Worm (Caenorhabditis elegans) whole organism, late embryonic: ENCODE data around the gene sir-2.1.

Source experiments
- C08G9.2 ChIP-seq: sonication (generic microtip); optimal IDR thresholded peaks from 2 replicates; lab custom pipeline; 2016; ENCODE audit warnings: mild to moderate bottlenecking, missing genetic modification characterization, moderate library complexity, missing compliant biosample characterization
- C38D4.7 ChIP-seq: fragments of 200-800 bp; sonication (Bioruptor generic); optimal IDR thresholded peaks from 2 replicates; lab custom pipeline; 2018; ENCODE audit warnings: mild to moderate bottlenecking, missing genetic modification characterization, moderate library complexity, missing compliant biosample characterization
- F13H6.1 ChIP-seq: sonication (generic microtip); optimal IDR thresholded peaks from 2 replicates; lab custom pipeline; 2016; ENCODE audit warnings: missing genetic modification characterization, missing compliant biosample characterization
- K02D7.2 ChIP-seq: sonication (generic microtip); optimal IDR thresholded peaks from 2 replicates; lab custom pipeline; 2017; ENCODE audit warnings: mild to moderate bottlenecking, missing genetic modification characterization, missing compliant biosample characterization
- T23F11.4 ChIP-seq: fragments of 200-800 bp; sonication (Bioruptor generic); optimal IDR thresholded peaks from 2 replicates; lab custom pipeline; 2018; ENCODE audit warnings: mild to moderate bottlenecking, missing genetic modification characterization, missing compliant biosample characterization
- Y22D7AL.16 ChIP-seq: sonication (generic microtip); optimal IDR thresholded peaks from 2 replicates; lab custom pipeline; 2016; ENCODE audit warnings: missing genetic modification characterization, missing compliant biosample characterization
- ahr-1 ChIP-seq: sonication (generic microtip); optimal IDR thresholded peaks from 2 replicates; lab custom pipeline; 2016; ENCODE audit warnings: missing genetic modification characterization, missing compliant biosample characterization
- ama-1 ChIP-seq: fragments of 150-350 bp; optimal IDR thresholded peaks from 2 replicates; lab custom pipeline; 2014
- ceh-18 ChIP-seq: sonication (generic microtip); optimal IDR thresholded peaks from 2 replicates; lab custom pipeline; 2016; ENCODE audit warnings: missing genetic modification characterization, missing compliant biosample characterization
- ceh-19 ChIP-seq: fragments of 200-800 bp; sonication (Bioruptor generic); optimal IDR thresholded peaks from 2 replicates; lab custom pipeline; 2018; ENCODE audit warnings: mild to moderate bottlenecking, missing genetic modification characterization, missing compliant biosample characterization
- ceh-2 ChIP-seq: sonication (generic microtip); optimal IDR thresholded peaks from 2 replicates; lab custom pipeline; 2016; ENCODE audit warnings: missing genotype, missing genetic modification characterization, missing compliant biosample characterization
- ceh-22 ChIP-seq: sonication (generic microtip); optimal IDR thresholded peaks from 2 replicates; lab custom pipeline; 2017; ENCODE audit warnings: missing biosample characterization, missing genetic modification characterization
- ceh-24 ChIP-seq: sonication (generic microtip); optimal IDR thresholded peaks from 2 replicates; lab custom pipeline; 2016; ENCODE audit warnings: mild to moderate bottlenecking, missing genetic modification characterization, missing compliant biosample characterization
- ceh-34 ChIP-seq: sonication (generic microtip); optimal IDR thresholded peaks from 2 replicates; lab custom pipeline; 2016; ENCODE audit warnings: mild to moderate bottlenecking, missing genetic modification characterization, missing compliant biosample characterization
- ceh-45 ChIP-seq: fragments of 200-800 bp; sonication (Bioruptor generic); IDR thresholded peaks from 2 replicates; pipeline ENCODE4 v1.3.6; 2022; ENCODE audit warnings: missing genetic modification reagents, missing genetic modification characterization, missing compliant biosample characterization
- ceh-48 ChIP-seq: sonication (generic microtip); optimal IDR thresholded peaks from 2 replicates; lab custom pipeline; 2016; ENCODE audit warnings: missing genetic modification characterization, inconsistent platforms, missing compliant biosample characterization
- ceh-6 ChIP-seq: fragments of 200-800 bp; sonication (Bioruptor generic); optimal IDR thresholded peaks from 2 replicates; lab custom pipeline; 2018; ENCODE audit warnings: mild to moderate bottlenecking, missing genetic modification characterization, missing compliant biosample characterization
- ceh-9 ChIP-seq: sonication (generic microtip); optimal IDR thresholded peaks from 2 replicates; lab custom pipeline; 2016; ENCODE audit warnings: mild to moderate bottlenecking, missing genetic modification characterization, inconsistent platforms, missing compliant biosample characterization
- che-1 ChIP-seq: sonication (generic microtip); optimal IDR thresholded peaks from 2 replicates; lab custom pipeline; 2016; ENCODE audit warnings: mild to moderate bottlenecking, missing genetic modification characterization, missing compliant biosample characterization
- dmd-4 ChIP-seq: sonication (generic microtip); optimal IDR thresholded peaks from 2 replicates; lab custom pipeline; 2016; ENCODE audit warnings: borderline replicate concordance, missing genetic modification characterization, missing compliant biosample characterization
- elt-4 ChIP-seq: sonication (generic microtip); optimal IDR thresholded peaks from 2 replicates; lab custom pipeline; 2016; ENCODE audit warnings: missing genetic modification characterization, missing compliant biosample characterization
- eyg-1 ChIP-seq: sonication (generic microtip); optimal IDR thresholded peaks from 2 replicates; lab custom pipeline; 2016; ENCODE audit warnings: missing genotype, missing genetic modification characterization, missing compliant biosample characterization
- fax-1 ChIP-seq: sonication (generic microtip); optimal IDR thresholded peaks from 2 replicates; lab custom pipeline; 2016; ENCODE audit warnings: missing genotype, missing genetic modification characterization, missing compliant biosample characterization
- fkh-10 ChIP-seq: fragments of 150-350 bp; optimal IDR thresholded peaks from 2 replicates; lab custom pipeline; 2014; ENCODE audit warnings: missing biosample characterization, missing genetic modification reagents, missing genetic modification characterization
- gmeb-2 ChIP-seq: sonication (generic microtip); optimal IDR thresholded peaks from 2 replicates; lab custom pipeline; 2016; ENCODE audit warnings: missing genetic modification characterization, inconsistent platforms, missing compliant biosample characterization
- hlh-15 ChIP-seq: sonication (generic microtip); optimal IDR thresholded peaks from 2 replicates; lab custom pipeline; 2016; ENCODE audit warnings: missing genetic modification characterization, missing compliant biosample characterization
- hlh-30 ChIP-seq: sonication (generic microtip); optimal IDR thresholded peaks from 2 replicates; lab custom pipeline; 2017; ENCODE audit warnings: antibody characterized with exemption, missing genetic modification characterization, missing compliant biosample characterization; ENCODE audit not compliant: insufficient read depth
- hlh-6 ChIP-seq: sonication (generic microtip); optimal IDR thresholded peaks from 2 replicates; lab custom pipeline; 2016; ENCODE audit warnings: missing genotype, missing genetic modification characterization, missing compliant biosample characterization
- lim-6 ChIP-seq: sonication (generic microtip); optimal IDR thresholded peaks from 2 replicates; lab custom pipeline; 2016; ENCODE audit warnings: missing genetic modification characterization, missing compliant biosample characterization
- lin-11 ChIP-seq: fragments of 200-800 bp; sonication (Bioruptor generic); optimal IDR thresholded peaks from 2 replicates; lab custom pipeline; 2018; ENCODE audit warnings: mild to moderate bottlenecking, missing genetic modification characterization, missing compliant biosample characterization
- mec-3 ChIP-seq: sonication (generic microtip); optimal IDR thresholded peaks from 2 replicates; lab custom pipeline; 2016; ENCODE audit warnings: borderline replicate concordance, missing genetic modification characterization, missing compliant biosample characterization
- nhr-232 ChIP-seq: sonication (generic microtip); optimal IDR thresholded peaks from 2 replicates; lab custom pipeline; 2016; ENCODE audit warnings: missing genetic modification characterization, missing compliant biosample characterization
- odd-2 ChIP-seq: sonication (generic microtip); optimal IDR thresholded peaks from 2 replicates; lab custom pipeline; 2017; ENCODE audit warnings: antibody characterized with exemption, mild to moderate bottlenecking, missing genetic modification characterization, missing compliant biosample characterization
- pat-9 ChIP-seq: fragments of 200-800 bp; sonication (Bioruptor generic); optimal IDR thresholded peaks from 2 replicates; lab custom pipeline; 2018; ENCODE audit warnings: mild to moderate bottlenecking, missing genetic modification characterization, moderate library complexity, missing compliant biosample characterization
- pax-1 ChIP-seq: fragments of 150-350 bp; optimal IDR thresholded peaks from 2 replicates; lab custom pipeline; 2014; ENCODE audit warnings: missing biosample characterization, missing genetic modification characterization
- pha-2 ChIP-seq: sonication (generic microtip); optimal IDR thresholded peaks from 2 replicates; lab custom pipeline; 2017; ENCODE audit warnings: mild to moderate bottlenecking, missing genetic modification characterization, missing compliant biosample characterization
- pqm-1 ChIP-seq: sonication (generic microtip); optimal IDR thresholded peaks from 2 replicates; lab custom pipeline; 2016; ENCODE audit warnings: missing genetic modification characterization, missing compliant biosample characterization
- pros-1 ChIP-seq: fragments of 150-350 bp; optimal IDR thresholded peaks from 2 replicates; lab custom pipeline; 2014; ENCODE audit warnings: missing biosample characterization, missing genetic modification reagents, missing genetic modification characterization
- sdc-2 ChIP-seq: sonication (generic microtip); optimal IDR thresholded peaks from 2 replicates; lab custom pipeline; 2016; ENCODE audit warnings: missing genotype, missing genetic modification characterization, missing compliant biosample characterization
- sox-2 ChIP-seq: fragments of 200-800 bp; sonication (Bioruptor generic); IDR thresholded peaks from 2 replicates; pipeline ENCODE4 v1.3.6; 2022; ENCODE audit warnings: missing genetic modification reagents, missing genetic modification characterization, missing compliant biosample characterization
- sox-4 ChIP-seq: sonication (generic microtip); optimal IDR thresholded peaks from 2 replicates; lab custom pipeline; 2017; ENCODE audit warnings: mild to moderate bottlenecking, missing genetic modification characterization, inconsistent platforms, missing compliant biosample characterization
- syd-9 ChIP-seq: sonication (generic microtip); optimal IDR thresholded peaks from 2 replicates; lab custom pipeline; 2016; ENCODE audit warnings: mild to moderate bottlenecking, missing genetic modification characterization, moderate library complexity, missing compliant biosample characterization
- tbx-2 ChIP-seq: sonication (generic microtip); optimal IDR thresholded peaks from 2 replicates; lab custom pipeline; 2016; ENCODE audit warnings: missing genetic modification characterization, missing compliant biosample characterization
- ttx-3 ChIP-seq: sonication (generic microtip); optimal IDR thresholded peaks from 2 replicates; lab custom pipeline; 2016; ENCODE audit warnings: missing genetic modification reagents, missing genetic modification characterization, missing compliant biosample characterization
- unc-42 ChIP-seq: sonication (generic microtip); optimal IDR thresholded peaks from 2 replicates; lab custom pipeline; 2016; ENCODE audit warnings: missing genotype, missing genetic modification characterization, missing compliant biosample characterization
- unc-55 ChIP-seq: sonication (generic microtip); optimal IDR thresholded peaks from 2 replicates; lab custom pipeline; 2017; ENCODE audit warnings: missing biosample characterization, missing genetic modification reagents, missing genetic modification characterization
- unc-86 ChIP-seq: sonication (generic microtip); optimal IDR thresholded peaks from 2 replicates; lab custom pipeline; 2016; ENCODE audit warnings: missing genetic modification characterization, missing compliant biosample characterization
- zip-5 ChIP-seq: sonication (generic microtip); optimal IDR thresholded peaks from 2 replicates; lab custom pipeline; 2016; ENCODE audit warnings: missing genetic modification characterization, missing compliant biosample characterization
- ztf-16 ChIP-seq: sonication (generic microtip); optimal IDR thresholded peaks from 2 replicates; lab custom pipeline; 2017; ENCODE audit warnings: missing genetic modification characterization, missing compliant biosample characterization

sir-2.1 gene

ce11 chrIV:10403193-10404058 is 37.4 kb upstream of the sir-2.1 start, which contains the start of gene gpa-7 (continued):
- TF ChIP-seq C38D4.7 (no peak), mec-3 (peak; percentile 3), sox-4 (no peak), ceh-2 (no peak), ahr-1 (tag; lab: Kevin White, UChicago) (no peak), hlh-15 (tag; lab: Kevin White, UChicago) (no peak), tbx-2 (tag; lab: Kevin White, UChicago) (peak; percentile 83), ceh-34 (peak; percentile 82), fax-1 (tag; lab: Kevin White, UChicago) (peak; percentile 68), nhr-232 (tag; lab: Kevin White, UChicago) (no peak), ceh-19 (GFP tag; lab: Kevin White, UChicago) (peak; percentile 74), ceh-45 (no peak), che-1 (no peak), hlh-30 (tag; lab: Kevin White, UChicago) (no peak), odd-2 (tag; lab: Kevin White, UChicago) (no peak), pqm-1 (tag; lab: Kevin White, UChicago) (no peak), sdc-2 (tag; lab: Kevin White, UChicago) (peak; percentile 39), ceh-48 (tag; lab: Kevin White, UChicago) (no peak), pros-1 (tag; lab: Kevin White, UChicago) (peak; percentile 26), ceh-9 (tag; lab: Kevin White, UChicago) (no peak), sox-2 (GFP tag; lab: Robert Waterston, UW) (no peak), pha-2 (tag; lab: Kevin White, UChicago) (no peak), ceh-18 (peak; percentile 88), ceh-22 (tag; lab: Kevin White, UChicago) (no peak), lin-11 (no peak), zip-5 (tag; lab: Kevin White, UChicago) (no peak), eyg-1 (no peak), fkh-10 (peak; percentile 53), Y22D7AL.16 (tag; lab: Kevin White, UChicago) (no peak), ttx-3 (tag; lab: Kevin White, UChicago) (no peak), ztf-16 (no peak), F13H6.1 (tag; lab: Kevin White, UChicago) (peak; percentile 63), gmeb-2 (tag; lab: Kevin White, UChicago) (no peak), syd-9 (tag; lab: Kevin White, UChicago) (peak; percentile 37), unc-42 (tag; lab: Kevin White, UChicago) (peak; percentile 86), dmd-4 (no peak), pat-9 (tag; lab: Kevin White, UChicago) (peak; percentile 35), T23F11.4 (GFP tag; lab: Kevin White, UChicago) (no peak), elt-4 (tag; lab: Kevin White, UChicago) (no peak), lim-6 (tag; lab: Kevin White, UChicago) (peak; percentile 15), C08G9.2 (peak; percentile 44), ceh-6 (no peak), ceh-24 (tag; lab: Kevin White, UChicago) (no peak), pax-1 (tag; lab: Kevin White, UChicago) (no peak), K02D7.2 (tag; lab: Kevin White, UChicago) (no peak), unc-86 (tag; lab: Kevin White, UChicago) (peak; percentile 22), hlh-6 (tag; lab: Kevin White, UChicago) (peak; percentile 10), ama-1 (no peak), unc-55 (GFP tag; lab: Kevin White, UChicago) (peak; percentile 54)
